Fruit fly (Drosophila melanogaster): ENCODE data around the gene SNF4Agamma.

- TF ChIP-seq psq (optimal IDR thresholded peaks at IDR 0.05): no peak
- no peak for TF ChIP-seq usp (GFP tag; optimal IDR thresholded peaks at IDR 0.05)
- no peak for TF ChIP-seq EcR (GFP tag; optimal IDR thresholded peaks at IDR 0.05)
- no peak for TF ChIP-seq CG8478 (optimal IDR thresholded peaks at IDR 0.05)
- TF ChIP-seq pan (optimal IDR thresholded peaks at IDR 0.05): no peak
- TF ChIP-seq Dll (optimal IDR thresholded peaks at IDR 0.05): no peak
Observed at dm6 chr3R:21138220-21138754, 2.3 kb upstream of the SNF4Agamma start, which contains the start of gene meigo.

All from whole organism.